Fruit fly (Drosophila melanogaster) whole organism, embryonic: ENCODE data around the gene Cwc25.

Experiments
- Antp ChIP-seq: fragments of 200-800 bp; sonication (Bioruptor generic); optimal IDR thresholded peaks from 3 replicates; lab custom pipeline; 2016; ENCODE audit warnings: missing biosample characterization, missing genetic modification characterization
- B-H1 ChIP-seq: fragments of 200-800 bp; sonication (Bioruptor generic); IDR thresholded peaks from 3 replicates; pipeline ENCODE4 v1.3.6; 2022; ENCODE audit warnings: missing biosample characterization, missing genetic modification characterization
- BtbVII ChIP-seq: fragments of 200-800 bp; sonication (Bioruptor generic); optimal IDR thresholded peaks from 3 replicates; lab custom pipeline; 2017; ENCODE audit warnings: missing biosample characterization, mild to moderate bottlenecking, missing genetic modification characterization
- CG10147 ChIP-seq: fragments of 200-800 bp; sonication (Bioruptor generic); optimal IDR thresholded peaks from 2 replicates; lab custom pipeline; 2019; ENCODE audit warnings: missing biosample characterization, mild to moderate bottlenecking, missing genetic modification characterization, moderate library complexity
- CG11085 ChIP-seq: fragments of 200-800 bp; sonication (Bioruptor generic); IDR thresholded peaks from 2 replicates; pipeline ENCODE4 v1.3.6; 2022; ENCODE audit warnings: missing biosample characterization, missing genetic modification characterization
- CG11398 ChIP-seq: fragments of 200-800 bp; sonication (Bioruptor generic); optimal IDR thresholded peaks from 2 replicates; lab custom pipeline; 2016; ENCODE audit warnings: missing biosample characterization, missing genetic modification characterization
- CG11723 ChIP-seq: fragments of 200-800 bp; sonication (Bioruptor generic); optimal IDR thresholded peaks from 2 replicates; lab custom pipeline; 2017; ENCODE audit warnings: missing biosample characterization, mild to moderate bottlenecking, missing genetic modification characterization
- CG13424 ChIP-seq: fragments of 200-800 bp; sonication (Bioruptor generic); optimal IDR thresholded peaks from 2 replicates; lab custom pipeline; 2019; ENCODE audit warnings: missing biosample characterization, mild to moderate bottlenecking, missing genetic modification characterization, moderate library complexity
- CG14710 ChIP-seq: fragments of 200-800 bp; sonication (Bioruptor generic); optimal IDR thresholded peaks from 3 replicates; lab custom pipeline; 2019; ENCODE audit warnings: missing biosample characterization, mild to moderate bottlenecking, missing genetic modification characterization, moderate library complexity
- CG15073 ChIP-seq: fragments of 200-800 bp; sonication (Bioruptor generic); optimal IDR thresholded peaks from 2 replicates; lab custom pipeline; 2016; ENCODE audit warnings: missing biosample characterization, missing genetic modification characterization
- CG1529 ChIP-seq: fragments of 200-800 bp; sonication (Bioruptor generic); optimal IDR thresholded peaks from 3 replicates; lab custom pipeline; 2018; ENCODE audit warnings: missing biosample characterization, missing genetic modification characterization
- CG17361 ChIP-seq: fragments of 200-800 bp; sonication (Bioruptor generic); IDR thresholded peaks from 3 replicates; pipeline ENCODE4 v1.3.6; 2022; ENCODE audit warnings: missing biosample characterization, missing genetic modification characterization
- CG17912 ChIP-seq: fragments of 200-800 bp; sonication (Bioruptor generic); optimal IDR thresholded peaks from 2 replicates; lab custom pipeline; 2018; ENCODE audit warnings: missing biosample characterization, mild to moderate bottlenecking, missing genetic modification characterization
- CG18476 ChIP-seq: fragments of 200-800 bp; sonication (Bioruptor generic); optimal IDR thresholded peaks from 2 replicates; lab custom pipeline; 2016; ENCODE audit warnings: missing biosample characterization, mild to moderate bottlenecking, missing genetic modification characterization
- CG2129 ChIP-seq: fragments of 200-800 bp; sonication (Bioruptor generic); IDR thresholded peaks from 2 replicates; pipeline ENCODE4 v1.3.6; 2022; ENCODE audit warnings: missing biosample characterization, missing genetic modification characterization; ENCODE audit not compliant: partially characterized antibody
- CG2199 ChIP-seq: fragments of 200-800 bp; sonication (Bioruptor generic); IDR thresholded peaks from 3 replicates; pipeline ENCODE4 v1.3.6; 2022; ENCODE audit warnings: missing biosample characterization, missing genetic modification characterization
- CG30020 ChIP-seq: fragments of 200-800 bp; optimal IDR thresholded peaks from 2 replicates; lab custom pipeline; 2019; ENCODE audit warnings: missing biosample characterization, mild to moderate bottlenecking, missing genetic modification characterization, moderate library complexity
- CG32772 ChIP-seq: fragments of 200-800 bp; sonication (Bioruptor generic); IDR thresholded peaks from 2 replicates; pipeline ENCODE4 v1.3.6; 2022; ENCODE audit warnings: missing biosample characterization, missing genetic modification characterization
- CG3995 ChIP-seq: fragments of 200-800 bp; sonication (Bioruptor generic); optimal IDR thresholded peaks from 3 replicates; lab custom pipeline; 2016; ENCODE audit warnings: missing biosample characterization, missing genetic modification characterization
- CHES-1-like ChIP-seq: fragments of 200-800 bp; sonication (Bioruptor generic); optimal IDR thresholded peaks from 2 replicates; lab custom pipeline; 2016; ENCODE audit warnings: missing biosample characterization, missing genetic modification characterization
- Dip2 ChIP-seq: fragments of 200-800 bp; sonication (Bioruptor generic); IDR thresholded peaks from 2 replicates; pipeline ENCODE4 v1.3.6; 2022; ENCODE audit warnings: missing biosample characterization, missing genetic modification characterization
- E2f2 ChIP-seq: fragments of 200-800 bp; sonication (Bioruptor generic); IDR thresholded peaks from 2 replicates; pipeline ENCODE4 v1.3.6; 2022; ENCODE audit warnings: missing biosample characterization, missing genetic modification characterization
- ERR ChIP-seq: fragments of 200-800 bp; sonication (Bioruptor generic); optimal IDR thresholded peaks from 2 replicates; lab custom pipeline; 2016; ENCODE audit warnings: missing biosample characterization, missing genetic modification characterization
- Fer3 ChIP-seq: fragments of 200-800 bp; sonication (Bioruptor generic); optimal IDR thresholded peaks from 2 replicates; lab custom pipeline; 2018; ENCODE audit warnings: missing biosample characterization, mild to moderate bottlenecking, missing genetic modification characterization, moderate library complexity
- HmgZ ChIP-seq: fragments of 200-800 bp; sonication (Bioruptor generic); optimal IDR thresholded peaks from 2 replicates; lab custom pipeline; 2018; ENCODE audit warnings: missing biosample characterization, mild to moderate bottlenecking, missing genetic modification characterization
- Hmx ChIP-seq: fragments of 200-800 bp; sonication (Bioruptor generic); optimal IDR thresholded peaks from 2 replicates; lab custom pipeline; 2016; ENCODE audit warnings: missing biosample characterization, missing genetic modification characterization
- Lhr ChIP-seq: fragments of 200-800 bp; sonication (Bioruptor generic); optimal IDR thresholded peaks from 3 replicates; lab custom pipeline; 2017; ENCODE audit warnings: mild to moderate bottlenecking, missing biosample characterization, missing genetic modification reagents, missing genetic modification characterization
- Nf-YA ChIP-seq: fragments of 200-800 bp; sonication (Bioruptor generic); IDR thresholded peaks from 2 replicates; pipeline ENCODE4 v1.3.6; 2022; ENCODE audit warnings: missing biosample characterization, missing genetic modification characterization
- Oaz ChIP-seq: fragments of 200-800 bp; sonication (Bioruptor generic); IDR thresholded peaks from 2 replicates; pipeline ENCODE4 v1.3.6; 2022; ENCODE audit warnings: missing biosample characterization, missing genetic modification characterization
- Opbp ChIP-seq: fragments of 200-800 bp; sonication (Bioruptor generic); IDR thresholded peaks from 3 replicates; pipeline ENCODE4 v1.3.6; 2022; ENCODE audit warnings: missing biosample characterization, missing genetic modification characterization; ENCODE audit not compliant: partially characterized antibody
- Scr ChIP-seq: fragments of 200-800 bp; sonication (Bioruptor generic); IDR thresholded peaks from 2 replicates; pipeline ENCODE4 v1.3.6; 2022; ENCODE audit warnings: missing biosample characterization, missing genetic modification characterization; ENCODE audit not compliant: partially characterized antibody
- Usf ChIP-seq: fragments of 200-800 bp; sonication (Bioruptor generic); optimal IDR thresholded peaks from 2 replicates; lab custom pipeline; 2017; ENCODE audit warnings: missing genotype, missing biosample characterization, missing genetic modification characterization
- bcd ChIP-seq: fragments of 200-800 bp; sonication (Bioruptor generic); optimal IDR thresholded peaks from 2 replicates; lab custom pipeline; 2017; ENCODE audit warnings: missing biosample characterization, mild to moderate bottlenecking, missing genetic modification characterization
- cas ChIP-seq: fragments of 200-800 bp; sonication (Bioruptor generic); IDR thresholded peaks from 2 replicates; pipeline ENCODE4 v1.3.6; 2022; ENCODE audit warnings: missing biosample characterization, missing genetic modification characterization
- cwo ChIP-seq: fragments of 200-800 bp; sonication (Bioruptor generic); optimal IDR thresholded peaks from 3 replicates; lab custom pipeline; 2017; ENCODE audit warnings: missing biosample characterization, missing genetic modification characterization, mild to moderate bottlenecking, moderate library complexity, missing genetic modification reagents
- disco-r ChIP-seq: fragments of 200-800 bp; sonication (Bioruptor generic); optimal IDR thresholded peaks from 2 replicates; lab custom pipeline; 2016; ENCODE audit warnings: missing biosample characterization, missing genetic modification characterization
- emc ChIP-seq: fragments of 200-800 bp; sonication (Bioruptor generic); optimal IDR thresholded peaks from 2 replicates; lab custom pipeline; 2016; ENCODE audit warnings: missing biosample characterization, missing genetic modification characterization
- fd102C ChIP-seq: fragments of 200-800 bp; sonication (Bioruptor generic); optimal IDR thresholded peaks from 2 replicates; lab custom pipeline; 2018; ENCODE audit warnings: missing biosample characterization, mild to moderate bottlenecking, missing genetic modification characterization, moderate library complexity
- fd3F ChIP-seq: fragments of 200-800 bp; sonication (Bioruptor generic); optimal IDR thresholded peaks from 2 replicates; lab custom pipeline; 2018; ENCODE audit warnings: missing biosample characterization, mild to moderate bottlenecking, missing genetic modification characterization, moderate library complexity
- fd96Cb ChIP-seq: fragments of 200-800 bp; sonication (Bioruptor generic); optimal IDR thresholded peaks from 2 replicates; lab custom pipeline; 2018; ENCODE audit warnings: missing biosample characterization, mild to moderate bottlenecking, missing genetic modification characterization, moderate library complexity
- maf-S ChIP-seq: fragments of 200-800 bp; sonication (Bioruptor generic); optimal IDR thresholded peaks from 2 replicates; lab custom pipeline; 2016; ENCODE audit warnings: missing biosample characterization, missing genetic modification characterization
- pnt ChIP-seq: fragments of 200-800 bp; sonication (Bioruptor generic); optimal IDR thresholded peaks from 3 replicates; lab custom pipeline; 2016; ENCODE audit warnings: missing biosample characterization, missing genetic modification characterization
- prd ChIP-seq, 3 experiments: fragments of >200 bp in 2 of 3; fragments of 200-800 bp in 1 of 3; sonication (Bioruptor generic) in 1 of 3; optimal IDR thresholded peaks in 2 of 3; IDR thresholded peaks in 1 of 3; 2 replicates in 2 of 3; 3 replicates in 1 of 3; pipeline versions ENCODE4 v1.3.6 to Lab custom; 2017 to 2022; ENCODE audit warnings: missing biosample characterization in 1 of 3, missing genetic modification characterization in 1 of 3
- sc ChIP-seq, 3 experiments: fragments of >200 bp in 2 of 3; fragments of 200-800 bp in 1 of 3; sonication (Bioruptor generic) in 1 of 3; optimal IDR thresholded peaks; 2 replicates in 2 of 3; 3 replicates in 1 of 3; lab custom pipeline; 2017; ENCODE audit warnings: mild to moderate bottlenecking in 1 of 3, missing biosample characterization in 1 of 3, missing genetic modification characterization in 1 of 3, missing genetic modification reagents in 1 of 3
- shn ChIP-seq: fragments of 200-800 bp; sonication (Bioruptor generic); optimal IDR thresholded peaks from 3 replicates; lab custom pipeline; 2016; ENCODE audit warnings: missing biosample characterization, missing genetic modification characterization
- sim ChIP-seq: fragments of 200-800 bp; sonication (Bioruptor generic); IDR thresholded peaks from 2 replicates; pipeline ENCODE4 v1.3.6; 2022; ENCODE audit warnings: missing biosample characterization, missing genetic modification characterization
- tna ChIP-seq: fragments of 200-800 bp; sonication (Bioruptor generic); IDR thresholded peaks from 2 replicates; pipeline ENCODE4 v1.3.6; 2022; ENCODE audit warnings: missing biosample characterization, missing genetic modification characterization; ENCODE audit not compliant: partially characterized antibody
- twi ChIP-seq: fragments of 200-800 bp; optimal IDR thresholded peaks from 2 replicates; lab custom pipeline; 2019; ENCODE audit warnings: missing biosample characterization, mild to moderate bottlenecking, missing genetic modification characterization, moderate library complexity
- wdn ChIP-seq: fragments of 200-800 bp; sonication (Bioruptor generic); IDR thresholded peaks from 2 replicates; pipeline ENCODE4 v1.3.6; 2022; ENCODE audit warnings: missing biosample characterization, missing genetic modification characterization

The Cwc25 gene

DNA sequence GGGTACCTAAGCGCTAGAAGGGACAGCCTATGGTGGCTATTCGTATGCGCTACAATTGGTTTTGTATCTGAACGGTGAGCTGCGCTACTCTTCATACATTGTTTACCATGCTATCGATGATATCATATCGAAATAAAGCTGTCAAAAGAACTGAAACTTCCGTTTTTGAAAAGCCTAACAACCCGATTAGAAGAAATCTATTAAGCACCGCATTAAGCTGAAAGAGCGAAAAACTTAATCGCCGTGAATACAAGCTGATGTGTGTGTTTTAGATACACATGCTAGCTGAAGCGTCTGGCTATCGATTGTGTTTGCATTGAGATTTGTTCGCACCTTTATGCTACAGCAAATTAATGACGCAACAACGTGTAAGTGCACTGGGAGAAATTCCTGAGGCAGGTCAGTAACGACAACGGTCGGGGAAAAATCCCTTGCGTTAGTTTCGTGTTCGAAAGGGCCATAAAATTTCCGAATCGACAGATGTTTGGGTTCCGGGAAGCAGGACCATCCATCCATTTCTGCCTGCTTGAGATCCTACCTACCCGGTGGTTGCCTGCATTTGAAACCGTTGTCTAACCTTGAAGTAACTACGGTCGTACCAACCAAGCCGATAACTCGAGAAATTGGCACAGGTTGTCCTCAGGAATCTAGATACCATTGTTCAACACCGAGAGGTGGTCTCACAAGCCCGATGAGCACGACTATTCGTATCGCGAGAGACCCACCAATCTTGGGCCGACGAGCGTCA lies 5.6 kb downstream of the Cwc25 start (continued):
- TF ChIP-seq CG30020 (tag; lab: Kevin White, UChicago) (peak; percentile 4), Hmx (GFP tag; lab: Kevin White, UChicago) (peak; percentile 16), CG14710 (tag; lab: Kevin White, UChicago) (peak; percentile 65), CG1529 (GFP tag; lab: Kevin White, UChicago) (peak; percentile 57), B-H1 (GFP tag; lab: Robert Waterston, UW) (no peak), CHES-1-like (GFP tag; lab: Kevin White, UChicago) (peak; percentile 64), twi (tag; lab: Kevin White, UChicago) (peak; percentile 56), CG17361 (no peak), CG10147 (GFP tag; lab: Kevin White, UChicago) (peak; percentile 80), bcd (GFP tag; lab: Kevin White, UChicago) (peak; percentile 85), fd96Cb (tag; lab: Kevin White, UChicago) (peak; percentile 74), Fer3 (tag; lab: Kevin White, UChicago) (peak; percentile 88), CG18476 (GFP tag; lab: Kevin White, UChicago) (peak; percentile 48), CG11723 (GFP tag; lab: Kevin White, UChicago) (peak; percentile 13), tna (no peak), cwo (GFP tag; lab: Kevin White, UChicago) (peak; percentile 88), CG3995 (GFP tag; lab: Kevin White, UChicago) (peak; percentile 59), wdn (GFP tag; lab: Robert Waterston, UW) (no peak), emc (peak; percentile 62), CG11398 (GFP tag; lab: Kevin White, UChicago) (peak; percentile 50), Opbp (GFP tag; lab: Robert Waterston, UW) (no peak), BtbVII (GFP tag; lab: Kevin White, UChicago) (peak; percentile 88), Nf-YA (GFP tag; lab: Robert Waterston, UW) (no peak), Lhr (GFP tag; lab: Kevin White, UChicago) (no peak), ERR (GFP tag; lab: Kevin White, UChicago) (peak; percentile 75), Dip2 (GFP tag; lab: Robert Waterston, UW) (no peak), CG15073 (GFP tag; lab: Kevin White, UChicago) (no peak), CG2129 (GFP tag; lab: Robert Waterston, UW) (no peak), cas (GFP tag; lab: Robert Waterston, UW) (no peak), CG2199 (GFP tag; lab: Robert Waterston, UW) (no peak), Antp (GFP tag; lab: Kevin White, UChicago) (peak; percentile 87), disco-r (GFP tag; lab: Kevin White, UChicago) (peak; percentile 67), pnt (peak; percentile 70), prd (optimal IDR thresholded peaks at IDR 0.05; lab: Kevin White, UChicago) (no peak), prd (GFP tag; IDR thresholded peaks at IDR 0.05; lab: Robert Waterston, UW) (no peak), sim (GFP tag; lab: Robert Waterston, UW) (no peak), fd3F (GFP tag; lab: Kevin White, UChicago) (peak; percentile 68), Scr (no peak), CG32772 (no peak), Oaz (GFP tag; lab: Robert Waterston, UW) (no peak), fd102C (GFP tag; lab: Kevin White, UChicago) (no peak), sc (optimal IDR thresholded peaks at IDR 0.05; lab: Kevin White, UChicago) (no peak), sc (GFP tag; optimal IDR thresholded peaks at IDR 0.05; lab: Kevin White, UChicago) (peak; percentile 49), HmgZ (tag; lab: Kevin White, UChicago) (peak; percentile 85), CG17912 (GFP tag; lab: Kevin White, UChicago) (no peak), maf-S (GFP tag; lab: Kevin White, UChicago) (peak; percentile 78), shn (GFP tag; lab: Kevin White, UChicago) (peak; percentile 72), CG13424 (peak; percentile 73), Usf (GFP tag; lab: Kevin White, UChicago) (peak; percentile 69), E2f2 (GFP tag; lab: Robert Waterston, UW) (no peak), CG11085 (GFP tag; lab: Robert Waterston, UW) (no peak)
